Worm (Caenorhabditis elegans) whole organism, L1 larva: Measurements from ENCODE around the gene sao-1.

ENCODE experiments used
- Y116A8C.19 ChIP-seq: sonication (generic microtip); optimal IDR thresholded peaks from 2 replicates; lab custom pipeline; 2016; ENCODE audit warnings: missing compliant biosample characterization, missing genetic modification characterization, borderline replicate concordance
- elt-2 ChIP-seq: sonication (generic microtip); optimal IDR thresholded peaks from 2 replicates; lab custom pipeline; 2016; ENCODE audit warnings: missing genetic modification characterization, mild to moderate bottlenecking, inconsistent platforms, missing compliant biosample characterization, missing genetic modification reagents
- elt-3 ChIP-seq, 6 experiments: fragments of 150-350 bp in 1 of 6; sonication (generic microtip); optimal IDR thresholded peaks; 2 replicates each; lab custom pipeline; 2017 to 2018; ENCODE audit warnings: missing biosample characterization in 6 of 6, missing genetic modification characterization in 6 of 6, inconsistent platforms in 1 of 6
- fkh-10 ChIP-seq: sonication (generic microtip); optimal IDR thresholded peaks from 2 replicates; lab custom pipeline; 2017; ENCODE audit warnings: missing biosample characterization, missing genetic modification reagents, missing genetic modification characterization
- fos-1 ChIP-seq: fragments of 150-350 bp; optimal IDR thresholded peaks from 2 replicates; lab custom pipeline; 2014; ENCODE audit warnings: missing biosample characterization, missing genetic modification characterization
- lir-3 ChIP-seq: sonication (generic microtip); optimal IDR thresholded peaks from 2 replicates; lab custom pipeline; 2016; ENCODE audit warnings: mild to moderate bottlenecking, missing genetic modification characterization, moderate library complexity, missing compliant biosample characterization; ENCODE audit not compliant: poor library complexity
- lsy-2 ChIP-seq, 2 experiments: fragments of 150-350 bp; optimal IDR thresholded peaks; 2 replicates each; lab custom pipeline; 2014; ENCODE audit warnings: missing biosample characterization in 2 of 2, missing genetic modification characterization in 2 of 2
- mab-9 ChIP-seq: fragments of 200-800 bp; sonication (Bioruptor generic); IDR thresholded peaks from 2 replicates; pipeline ENCODE4 v1.3.6; 2022; ENCODE audit warnings: missing genetic modification reagents, missing genetic modification characterization, missing compliant biosample characterization
- nhr-28 ChIP-seq: fragments of 150-350 bp; optimal IDR thresholded peaks from 2 replicates; lab custom pipeline; 2014; ENCODE audit warnings: missing biosample characterization, missing genetic modification characterization
- nhr-77 ChIP-seq: fragments of 150-350 bp; optimal IDR thresholded peaks from 2 replicates; lab custom pipeline; 2014; ENCODE audit warnings: missing biosample characterization, missing genetic modification characterization
- pqm-1 ChIP-seq: sonication (generic microtip); optimal IDR thresholded peaks from 3 replicates; lab custom pipeline; 2017; ENCODE audit warnings: missing biosample characterization, missing genetic modification characterization

ce11 chrV:13920730-13921129 is 43.0 kb upstream of the sao-1 start, which contains the start of gene srx-42:
- TF ChIP-seq lsy-2 (tag; optimal IDR thresholded peaks at IDR 0.05; lab: Kevin White, UChicago) (no peak), elt-3 (tag; optimal IDR thresholded peaks at IDR 0.05; lab: Kevin White, UChicago) (no peak), lir-3 (tag; lab: Kevin White, UChicago) (no peak), nhr-77 (tag; lab: Kevin White, UChicago) (no peak), fos-1 (tag; lab: Kevin White, UChicago) (no peak), elt-2 (tag; lab: Kevin White, UChicago) (no peak), Y116A8C.19 (tag; lab: Kevin White, UChicago) (no peak), mab-9 (GFP tag; lab: Robert Waterston, UW) (no peak), pqm-1 (no peak), nhr-28 (tag; lab: Kevin White, UChicago) (no peak), fkh-10 (GFP tag; lab: Kevin White, UChicago) (no peak)
